Worm (Caenorhabditis elegans) whole organism, midembryonic: ENCODE results near the gene C52E4.12.

Source experiments
- T22C8.4 ChIP-seq: fragments of 200-800 bp; sonication (Bioruptor generic); IDR thresholded peaks from 2 replicates; pipeline ENCODE4 v1.3.6; 2022; ENCODE audit warnings: missing genetic modification characterization, missing compliant biosample characterization
- cog-1 ChIP-seq: sonication (generic microtip); optimal IDR thresholded peaks from 2 replicates; lab custom pipeline; 2016; ENCODE audit warnings: missing genetic modification characterization, missing compliant biosample characterization
- flt-1 ChIP-seq: fragments of 200-800 bp; sonication (Bioruptor generic); IDR thresholded peaks from 2 replicates; pipeline ENCODE4 v1.3.6; 2022; ENCODE audit warnings: missing genetic modification characterization, missing compliant biosample characterization
- klf-2 ChIP-seq: fragments of 200-800 bp; sonication (Bioruptor generic); conservative IDR thresholded peaks from 2 replicates; pipeline ENCODE4 v1.3.6; 2022; ENCODE audit warnings: missing genetic modification reagents, missing genetic modification characterization, missing compliant biosample characterization

- TF ChIP-seq flt-1 (GFP tag; lab: Robert Waterston, UW) (no peak), cog-1 (no peak), klf-2 (no peak), T22C8.4 (no peak)
These were observed 20.7 kb upstream of the C52E4.12 start, which contains the start of gene cpr-1 for ce11 chrV:11975233-11975632.
